Fruit fly (Drosophila melanogaster) whole organism, prepupa: ENCODE measurements around the gene CG3434.

Experiments
- Blimp-1 ChIP-seq: fragments of 200-800 bp; sonication (Bioruptor generic); optimal IDR thresholded peaks from 3 replicates; lab custom pipeline; 2017; ENCODE audit warnings: missing biosample characterization, missing genetic modification characterization, mild to moderate bottlenecking, moderate library complexity, missing genetic modification reagents
- CG10669 ChIP-seq: fragments of 200-800 bp; sonication (Bioruptor generic); optimal IDR thresholded peaks from 3 replicates; lab custom pipeline; 2018; ENCODE audit warnings: missing biosample characterization, mild to moderate bottlenecking, missing genetic modification characterization, moderate library complexity
- CG11902 ChIP-seq: fragments of 200-800 bp; sonication (Bioruptor generic); optimal IDR thresholded peaks from 3 replicates; lab custom pipeline; 2016; ENCODE audit warnings: missing biosample characterization, missing genetic modification characterization
- CG15336 ChIP-seq: fragments of 200-800 bp; sonication (Bioruptor generic); IDR thresholded peaks from 2 replicates; pipeline ENCODE4 v1.3.6; 2022; ENCODE audit warnings: missing biosample characterization, missing genetic modification characterization
- CG1621 ChIP-seq: fragments of 200-800 bp; sonication (Bioruptor generic); optimal IDR thresholded peaks from 3 replicates; lab custom pipeline; 2018; ENCODE audit warnings: missing biosample characterization, mild to moderate bottlenecking, missing genetic modification characterization
- CG31627 ChIP-seq: fragments of 200-800 bp; sonication (Bioruptor generic); optimal IDR thresholded peaks from 3 replicates; lab custom pipeline; 2016; ENCODE audit warnings: missing biosample characterization, missing genetic modification characterization
- CG34406 ChIP-seq: fragments of 200-800 bp; sonication (Bioruptor generic); optimal IDR thresholded peaks from 3 replicates; lab custom pipeline; 2016; ENCODE audit warnings: missing biosample characterization, missing genetic modification characterization
- CG3919 ChIP-seq: fragments of 200-800 bp; sonication (Bioruptor generic); optimal IDR thresholded peaks from 3 replicates; lab custom pipeline; 2016; ENCODE audit warnings: missing biosample characterization, missing genetic modification characterization
- CG4318 ChIP-seq: fragments of 200-800 bp; sonication (Bioruptor generic); optimal IDR thresholded peaks from 3 replicates; lab custom pipeline; 2017; ENCODE audit warnings: missing biosample characterization, mild to moderate bottlenecking, missing genetic modification characterization
- CG6163 ChIP-seq: fragments of 200-800 bp; sonication (Bioruptor generic); IDR thresholded peaks from 3 replicates; pipeline ENCODE4 v1.3.6; 2022; ENCODE audit warnings: missing biosample characterization, missing genetic modification characterization
- CG6276 ChIP-seq: fragments of 200-800 bp; sonication (Bioruptor generic); optimal IDR thresholded peaks from 2 replicates; lab custom pipeline; 2017; ENCODE audit warnings: missing biosample characterization, mild to moderate bottlenecking, missing genetic modification characterization
- CG6808 ChIP-seq: fragments of 200-800 bp; sonication (Bioruptor generic); optimal IDR thresholded peaks from 3 replicates; lab custom pipeline; 2017; ENCODE audit warnings: missing biosample characterization, missing genetic modification characterization, mild to moderate bottlenecking, moderate library complexity, missing genetic modification reagents
- CG8119 ChIP-seq: fragments of 200-800 bp; sonication (Bioruptor generic); IDR thresholded peaks from 3 replicates; pipeline ENCODE4 v1.3.6; 2022; ENCODE audit warnings: missing biosample characterization, missing genetic modification characterization
- CG8632 ChIP-seq: fragments of 200-800 bp; sonication (Bioruptor generic); optimal IDR thresholded peaks from 3 replicates; lab custom pipeline; 2016; ENCODE audit warnings: missing biosample characterization, missing genetic modification characterization
- Eip75B ChIP-seq: fragments of 200-800 bp; sonication (Bioruptor generic); optimal IDR thresholded peaks from 3 replicates; lab custom pipeline; 2016; ENCODE audit warnings: missing biosample characterization, missing genetic modification characterization
- Eip78C ChIP-seq: fragments of 200-800 bp; sonication (Bioruptor generic); peaks from one replicate; lab custom pipeline; 2016; ENCODE audit warnings: missing biosample characterization, missing genetic modification characterization
- Ets21C ChIP-seq: fragments of 200-800 bp; sonication (Bioruptor generic); optimal IDR thresholded peaks from 3 replicates; lab custom pipeline; 2016; ENCODE audit warnings: missing biosample characterization, missing genetic modification characterization
- Hr38 ChIP-seq: sonication (Bioruptor generic); optimal IDR thresholded peaks from 2 replicates; lab custom pipeline; 2016; ENCODE audit warnings: missing biosample characterization, missing genetic modification characterization
- Lpt ChIP-seq: fragments of 200-800 bp; sonication (Bioruptor generic); optimal IDR thresholded peaks from 3 replicates; lab custom pipeline; 2016; ENCODE audit warnings: missing biosample characterization, missing genetic modification characterization
- OdsH ChIP-seq: fragments of 200-800 bp; sonication (Bioruptor generic); optimal IDR thresholded peaks from 3 replicates; lab custom pipeline; 2016; ENCODE audit warnings: missing biosample characterization, missing genetic modification characterization
- Smox ChIP-seq: fragments of 200-800 bp; sonication (Bioruptor generic); optimal IDR thresholded peaks from 3 replicates; lab custom pipeline; 2016; ENCODE audit warnings: missing biosample characterization, missing genetic modification characterization
- Sox14 ChIP-seq: fragments of 200-800 bp; sonication (Bioruptor generic); optimal IDR thresholded peaks from 3 replicates; lab custom pipeline; 2016; ENCODE audit warnings: missing biosample characterization, missing genetic modification characterization
- Sox15 ChIP-seq: fragments of 200-800 bp; sonication (Bioruptor generic); optimal IDR thresholded peaks from 3 replicates; lab custom pipeline; 2016; ENCODE audit warnings: missing biosample characterization, missing genetic modification characterization
- acj6 ChIP-seq: fragments of 200-800 bp; sonication (Bioruptor generic); optimal IDR thresholded peaks from 3 replicates; lab custom pipeline; 2016; ENCODE audit warnings: missing biosample characterization, missing genetic modification characterization
- cyc ChIP-seq: fragments of 200-800 bp; sonication (Bioruptor generic); optimal IDR thresholded peaks from 3 replicates; lab custom pipeline; 2016; ENCODE audit warnings: missing biosample characterization, missing genetic modification characterization
- dac ChIP-seq: fragments of 200-800 bp; sonication (Bioruptor generic); optimal IDR thresholded peaks from 2 replicates; lab custom pipeline; 2017; ENCODE audit warnings: missing biosample characterization, mild to moderate bottlenecking, missing genetic modification characterization
- dsx ChIP-seq: fragments of 200-800 bp; optimal IDR thresholded peaks from 3 replicates; lab custom pipeline; 2019; ENCODE audit warnings: missing biosample characterization, mild to moderate bottlenecking, missing genetic modification characterization, moderate library complexity; ENCODE audit not compliant: poor library complexity, severe bottlenecking
- esn ChIP-seq: fragments of 200-800 bp; sonication (Bioruptor generic); optimal IDR thresholded peaks from 2 replicates; lab custom pipeline; 2016; ENCODE audit warnings: missing biosample characterization, mild to moderate bottlenecking, missing genetic modification characterization, moderate library complexity
- fd59A ChIP-seq: fragments of 200-800 bp; sonication (Bioruptor generic); optimal IDR thresholded peaks from 2 replicates; lab custom pipeline; 2017; ENCODE audit warnings: missing biosample characterization, mild to moderate bottlenecking, missing genetic modification characterization, missing genetic modification reagents
- fd85E ChIP-seq: fragments of 200-800 bp; sonication (Bioruptor generic); optimal IDR thresholded peaks from 3 replicates; lab custom pipeline; 2016; ENCODE audit warnings: missing biosample characterization, missing genetic modification characterization
- fkh ChIP-seq: fragments of 200-800 bp; sonication (Bioruptor generic); optimal IDR thresholded peaks from 3 replicates; lab custom pipeline; 2017; ENCODE audit warnings: missing biosample characterization, mild to moderate bottlenecking, missing genetic modification characterization, moderate library complexity
- pdm3 ChIP-seq: fragments of 200-800 bp; sonication (Bioruptor generic); optimal IDR thresholded peaks from 3 replicates; lab custom pipeline; 2016; ENCODE audit warnings: missing biosample characterization, missing genetic modification characterization
- salr ChIP-seq, 2 experiments: fragments of 200-800 bp; sonication (Bioruptor generic); optimal IDR thresholded peaks; 3 replicates each; lab custom pipeline; 2016 to 2018; ENCODE audit warnings: missing biosample characterization in 2 of 2, missing genetic modification characterization in 2 of 2, mild to moderate bottlenecking in 1 of 2
- ss ChIP-seq, 2 experiments: fragments of 200-800 bp; sonication (Bioruptor generic); optimal IDR thresholded peaks; 2 replicates in 1 of 2; 3 replicates in 1 of 2; lab custom pipeline; 2017 to 2018; ENCODE audit warnings: mild to moderate bottlenecking in 2 of 2, missing biosample characterization in 2 of 2, missing genetic modification characterization in 2 of 2, moderate library complexity in 1 of 2
- svp ChIP-seq: fragments of 200-800 bp; sonication (Bioruptor generic); peaks from one replicate; lab custom pipeline; 2016; ENCODE audit warnings: missing biosample characterization, missing genetic modification characterization
- vri ChIP-seq: fragments of 200-800 bp; sonication (Bioruptor generic); optimal IDR thresholded peaks from 3 replicates; lab custom pipeline; 2016; ENCODE audit warnings: missing biosample characterization, mild to moderate bottlenecking, missing genetic modification characterization

The CG3434 gene

DNA sequence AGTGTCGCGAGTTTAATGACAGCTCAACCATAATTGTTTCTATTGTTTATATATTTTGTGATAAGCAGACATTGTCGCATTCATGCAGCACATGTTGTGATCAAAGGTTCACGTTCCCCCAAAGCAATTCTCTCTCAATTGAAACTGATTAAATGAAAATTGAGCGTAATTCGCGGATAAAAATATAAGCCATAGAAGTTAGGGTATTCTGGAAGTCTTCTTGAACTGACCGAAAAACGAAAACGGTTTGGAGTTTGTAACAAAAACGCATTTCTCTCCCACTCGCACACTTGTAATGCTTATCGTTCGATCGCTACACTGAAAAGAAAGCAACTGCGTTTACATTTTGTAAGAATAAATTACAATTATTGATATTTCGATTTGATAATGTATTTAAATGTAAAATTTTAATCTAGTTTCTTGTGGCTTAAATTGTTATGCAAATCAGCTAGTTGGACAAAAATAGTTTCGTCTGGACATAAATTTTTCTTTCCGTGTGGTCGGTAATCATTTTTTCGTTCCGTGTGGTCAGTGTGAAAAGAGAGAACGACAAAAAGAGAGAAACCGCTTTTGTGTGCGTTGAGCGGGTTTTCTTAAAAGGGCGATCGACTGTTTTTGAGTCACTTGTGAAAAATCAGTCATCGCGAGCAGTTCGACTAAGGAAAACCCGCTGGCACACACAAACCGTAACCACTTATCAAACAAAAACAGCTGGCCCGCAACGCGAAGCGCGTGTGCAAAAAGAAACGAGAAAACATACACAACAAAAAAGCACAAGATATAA lies 37.8 kb downstream of the CG3434 start, which contains the start of gene aay (continued):
- TF ChIP-seq CG3919 (peak; percentile 99), svp (peak; percentile 100), CG10669 (GFP tag; lab: Kevin White, UChicago) (peak; percentile 98), CG6808 (peak; percentile 95), Sox15 (GFP tag; lab: Kevin White, UChicago) (peak; percentile 98), cyc (GFP tag; lab: Kevin White, UChicago) (peak; percentile 99), CG15336 (GFP tag; lab: Robert Waterston, UW) (peak; percentile 99), CG8119 (GFP tag; lab: Robert Waterston, UW) (peak; percentile 99), Smox (GFP tag; lab: Kevin White, UChicago) (peak; percentile 99), CG4318 (GFP tag; lab: Kevin White, UChicago) (peak; percentile 94), salr (GFP tag; optimal IDR thresholded peaks at IDR 0.05; lab: Kevin White, UChicago) (peak; percentile 95 to 96), Hr38 (GFP tag; lab: Kevin White, UChicago) (peak; percentile 21), Lpt (peak; percentile 97), pdm3 (peak; percentile 99), vri (GFP tag; lab: Kevin White, UChicago) (peak; percentile 98), fd59A (peak; percentile 95), fkh (GFP tag; lab: Kevin White, UChicago) (peak; percentile 92), Ets21C (peak; percentile 97), dsx (peak; percentile 97), CG11902 (GFP tag; lab: Kevin White, UChicago) (peak; percentile 98), CG1621 (tag; lab: Kevin White, UChicago) (peak; percentile 97), OdsH (GFP tag; lab: Kevin White, UChicago) (peak; percentile 99), dac (GFP tag; lab: Kevin White, UChicago) (peak; percentile 93)

DNA sequence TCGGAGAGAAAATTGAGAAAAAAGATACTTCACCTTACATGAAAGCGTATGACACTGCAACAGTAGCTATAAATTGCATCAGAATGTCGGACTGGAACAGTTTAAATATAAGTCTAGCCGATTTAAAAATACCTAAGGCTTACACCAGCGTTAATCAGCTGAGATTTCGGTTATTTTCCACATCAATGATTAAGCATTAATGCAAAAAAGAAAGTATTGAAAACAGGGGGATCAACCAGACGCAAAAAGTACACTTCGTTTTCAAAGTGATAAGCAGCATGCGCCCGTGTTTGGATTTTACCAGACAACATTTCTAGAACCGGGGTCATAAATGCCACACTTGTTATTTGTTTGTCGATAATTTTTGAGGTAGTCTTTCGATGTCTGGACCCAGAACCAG lies 38.5 kb downstream of the CG3434 start:
- TF ChIP-seq Eip78C (GFP tag; lab: Kevin White, UChicago) (peak; percentile 8), Eip75B (no peak), fkh (GFP tag; lab: Kevin White, UChicago) (no peak), CG6276 (no peak)
- TF ChIP-seq, all 60 proteins: peak for 1

DNA sequence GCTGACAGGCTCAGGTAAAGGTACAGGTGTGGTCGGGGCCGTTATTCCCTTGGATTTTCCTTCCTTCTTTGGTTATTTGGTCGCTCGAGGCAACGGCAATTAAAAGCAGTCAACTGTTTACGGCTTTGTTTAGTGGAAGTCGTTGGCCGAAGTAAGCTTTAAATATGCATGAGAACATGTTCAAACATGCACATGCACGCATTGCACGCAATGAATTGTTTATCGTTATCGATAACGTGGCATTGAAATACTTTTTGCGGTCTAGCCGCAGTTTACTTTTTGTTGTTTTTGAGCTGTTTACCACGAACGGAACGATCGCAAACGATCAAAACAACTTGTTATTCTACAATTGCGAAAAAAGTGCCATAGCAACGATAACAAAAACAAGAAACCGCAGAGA lies 39.0 kb downstream of the CG3434 start:
- no peak for TF ChIP-seq CG34406 (GFP tag; lab: Kevin White, UChicago)
- TF ChIP-seq ss (GFP tag; optimal IDR thresholded peaks at IDR 0.05; lab: Kevin White, UChicago): peak in 1 of 2 experiments; percentile 52

DNA sequence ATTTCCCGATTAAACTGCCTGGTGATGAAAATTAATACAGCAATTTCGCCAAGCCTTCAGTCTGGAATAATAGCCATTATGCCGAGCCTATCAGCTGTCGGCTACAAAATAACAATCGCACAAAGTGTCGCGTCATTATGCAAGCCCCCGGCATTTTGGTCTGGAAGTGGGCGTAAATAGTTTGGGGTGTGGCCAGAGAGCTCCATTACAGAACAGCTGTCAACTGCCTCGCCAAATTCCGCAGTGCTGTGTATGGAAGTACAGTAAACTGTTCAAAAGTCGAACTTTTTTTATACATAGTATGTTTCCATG lies 39.8 kb downstream of the CG3434 start:
- no peak for TF ChIP-seq esn (GFP tag; lab: Kevin White, UChicago)
- TF ChIP-seq vri (GFP tag; lab: Kevin White, UChicago): no peak
- TF ChIP-seq acj6 (GFP tag; lab: Kevin White, UChicago): no peak
- no peak for TF ChIP-seq CG31627 (GFP tag; lab: Kevin White, UChicago)
- no peak for TF ChIP-seq fkh (GFP tag; lab: Kevin White, UChicago)
- no peak for TF ChIP-seq CG3919
- no peak for TF ChIP-seq Ets21C
- TF ChIP-seq Sox14 (GFP tag; lab: Kevin White, UChicago): no peak
- no peak for TF ChIP-seq CG8632 (GFP tag; lab: Kevin White, UChicago)
- TF ChIP-seq CG6276: no peak
- TF ChIP-seq Blimp-1 (GFP tag; lab: Kevin White, UChicago): no peak
- no peak for TF ChIP-seq CG8119 (GFP tag; lab: Robert Waterston, UW)
- no peak for TF ChIP-seq fd85E (GFP tag; lab: Kevin White, UChicago)
- no peak for TF ChIP-seq CG6163 (GFP tag; lab: Robert Waterston, UW)
- TF ChIP-seq fd59A: no peak
